Comparison of ENCODE assay signal across 4 fruit fly cellular contexts in genomic region chrX:17472930-17473668, dm6.
TF ChIP-seq lines count a peak whose summit lies in the region.

No protein-coding gene starts in this region.

- TF ChIP-seq CTCF in whole organism, embryonic (GFP tag; optimal IDR thresholded peaks at IDR 0.05; lab: Kevin White, UChicago) = no peak

TF ChIP-seq in whole organism, adult, 20 proteins besides CTCF, POLR2A, EP300 and RAD21:
- TF ChIP-seq Crg-1 (GFP tag; optimal IDR thresholded peaks at IDR 0.05; lab: Kevin White, UChicago) (peak; percentile 44), cnc (optimal IDR thresholded peaks at IDR 0.05; lab: Kevin White, UChicago) (no peak)

TF ChIP-seq in whole organism, embryonic, 481 proteins besides CTCF, POLR2A, EP300 and RAD21 (continues in another document):
- TF ChIP-seq gsb-n (tag; optimal IDR thresholded peaks at IDR 0.05; lab: Kevin White, UChicago) (peak; percentile 27), chif (GFP tag; optimal IDR thresholded peaks at IDR 0.05; lab: Kevin White, UChicago) (peak in 1 of 2 experiments; percentile 7), Lhr (GFP tag; optimal IDR thresholded peaks at IDR 0.05; lab: Kevin White, UChicago) (peak; percentile 18), cwo (GFP tag; optimal IDR thresholded peaks at IDR 0.05; lab: Kevin White, UChicago) (no peak), CG10209 (GFP tag; optimal IDR thresholded peaks at IDR 0.05; lab: Kevin White, UChicago) (peak; percentile 11), exex (tag; optimal IDR thresholded peaks at IDR 0.05; lab: Kevin White, UChicago) (peak; percentile 27), gem (tag; optimal IDR thresholded peaks at IDR 0.05; lab: Kevin White, UChicago) (peak; percentile 34), Drgx (GFP tag; IDR thresholded peaks at IDR 0.05; lab: Robert Waterston, UW) (peak; percentile 65), CG6254 (GFP tag; optimal IDR thresholded peaks at IDR 0.05; lab: Kevin White, UChicago) (peak; percentile 18), MTF-1 (GFP tag; optimal IDR thresholded peaks at IDR 0.05; lab: Kevin White, UChicago; ENCODE audit: borderline replicate concordance) (peak; percentile 61), kni (GFP tag; optimal IDR thresholded peaks at IDR 0.05; lab: Kevin White, UChicago) (peak; percentile 12), CG12104 (GFP tag; optimal IDR thresholded peaks at IDR 0.05; lab: Kevin White, UChicago) (peak; percentile 51), nmo (GFP tag; optimal IDR thresholded peaks at IDR 0.05; lab: Kevin White, UChicago) (no peak), ara (GFP tag; IDR thresholded peaks at IDR 0.05; lab: Robert Waterston, UW) (no peak), CG10431 (GFP tag; optimal IDR thresholded peaks at IDR 0.05; lab: Kevin White, UChicago) (peak; percentile 34), CG6813 (GFP tag; optimal IDR thresholded peaks at IDR 0.05; lab: Kevin White, UChicago) (peak; percentile 41), PHDP (tag; optimal IDR thresholded peaks at IDR 0.05; lab: Kevin White, UChicago) (peak; percentile 8), CG3163 (GFP tag; optimal IDR thresholded peaks at IDR 0.05; lab: Kevin White, UChicago) (no peak), Awh (GFP tag; IDR thresholded peaks at IDR 0.05; lab: Robert Waterston, UW) (peak; percentile 53; the same call in 1 of the 2 replicates), da (GFP tag; optimal IDR thresholded peaks at IDR 0.05; lab: Kevin White, UChicago) (no peak), unpg (GFP tag; optimal IDR thresholded peaks at IDR 0.05; lab: Kevin White, UChicago) (peak; percentile 16), vvl (GFP tag; IDR thresholded peaks at IDR 0.05; lab: Robert Waterston, UW) (peak; percentile 36; the same call in 1 of the 2 replicates), CG10959 (GFP tag; IDR thresholded peaks at IDR 0.05; lab: Robert Waterston, UW) (no peak), sens (GFP tag; lab: Kevin White, UChicago) (peak; percentile 94), CG12236 (GFP tag; optimal IDR thresholded peaks at IDR 0.05; lab: Kevin White, UChicago) (peak; percentile 54), chinmo (GFP tag; IDR thresholded peaks at IDR 0.05; lab: Robert Waterston, UW; ENCODE audit: partially characterized antibody) (0 out of 4 replicates have a peak, but pooled peaks have one; percentile 14), D (optimal IDR thresholded peaks at IDR 0.05; lab: Kevin White, UChicago) (no peak), D (GFP tag; optimal IDR thresholded peaks at IDR 0.05; lab: Kevin White, UChicago) (peak; percentile 29), CG4707 (GFP tag; optimal IDR thresholded peaks at IDR 0.05; lab: Kevin White, UChicago) (peak; percentile 22)

TF ChIP-seq in whole organism, prepupa, 60 proteins besides CTCF, POLR2A, EP300 and RAD21 (continues in another document):
- TF ChIP-seq CG6854 (GFP tag; optimal IDR thresholded peaks at IDR 0.05; lab: Kevin White, UChicago) = no peak
- TF ChIP-seq CG3032 (tag; optimal IDR thresholded peaks at IDR 0.05; lab: Kevin White, UChicago) = peak; percentile 3
- TF ChIP-seq lz (GFP tag; optimal IDR thresholded peaks at IDR 0.05; lab: Kevin White, UChicago) = no peak
- TF ChIP-seq Hr38 (GFP tag; optimal IDR thresholded peaks at IDR 0.05; lab: Kevin White, UChicago) = no peak
- TF ChIP-seq CG8319 (GFP tag; optimal IDR thresholded peaks at IDR 0.05; lab: Kevin White, UChicago) = no peak
- TF ChIP-seq CG8632 (GFP tag; optimal IDR thresholded peaks at IDR 0.05; lab: Kevin White, UChicago) = peak; percentile 65
- TF ChIP-seq topi (GFP tag; optimal IDR thresholded peaks at IDR 0.05; lab: Kevin White, UChicago) = peak; percentile 9
- TF ChIP-seq CG4318 (GFP tag; optimal IDR thresholded peaks at IDR 0.05; lab: Kevin White, UChicago) = no peak
- peak; percentile 73 for TF ChIP-seq CG6163 (GFP tag; IDR thresholded peaks at IDR 0.05; lab: Robert Waterston, UW)
- TF ChIP-seq Hr4 (GFP tag; optimal IDR thresholded peaks at IDR 0.05; lab: Kevin White, UChicago) = no peak
- peak; percentile 65 for TF ChIP-seq CG6276 (GFP tag; optimal IDR thresholded peaks at IDR 0.05; lab: Kevin White, UChicago)
- peak; percentile 37 for TF ChIP-seq CG10669 (GFP tag; optimal IDR thresholded peaks at IDR 0.05; lab: Kevin White, UChicago)
- peak; percentile 29 for TF ChIP-seq CG9139 (GFP tag; optimal IDR thresholded peaks at IDR 0.05; lab: Kevin White, UChicago)
- peak; percentile 17 for TF ChIP-seq achi (GFP tag; optimal IDR thresholded peaks at IDR 0.05; lab: Kevin White, UChicago)
- TF ChIP-seq Ets96B (tag; optimal IDR thresholded peaks at IDR 0.05; lab: Kevin White, UChicago) = no peak
- TF ChIP-seq Sox14 (GFP tag; optimal IDR thresholded peaks at IDR 0.05; lab: Kevin White, UChicago) = no peak
- no peak for TF ChIP-seq dac (GFP tag; optimal IDR thresholded peaks at IDR 0.05; lab: Kevin White, UChicago)
- TF ChIP-seq CG15336 (GFP tag; IDR thresholded peaks at IDR 0.05; lab: Robert Waterston, UW) = peak; percentile 69
- TF ChIP-seq Hr39 (GFP tag; optimal IDR thresholded peaks at IDR 0.05; lab: Kevin White, UChicago) = no peak
- TF ChIP-seq eg (GFP tag; IDR thresholded peaks at IDR 0.05; lab: Robert Waterston, UW) = peak; percentile 77
- TF ChIP-seq CG11294 (GFP tag; IDR thresholded peaks at IDR 0.05; lab: Robert Waterston, UW) = no peak
- no peak for TF ChIP-seq Eip93F (GFP tag; optimal IDR thresholded peaks at IDR 0.05; lab: Kevin White, UChicago)
- TF ChIP-seq salr (GFP tag; optimal IDR thresholded peaks at IDR 0.05; lab: Kevin White, UChicago) = peak in 1 of 2 experiments; percentile 5
- no peak for TF ChIP-seq CG31627 (GFP tag; optimal IDR thresholded peaks at IDR 0.05; lab: Kevin White, UChicago)
- TF ChIP-seq pdm3 (GFP tag; optimal IDR thresholded peaks at IDR 0.05; lab: Kevin White, UChicago) = peak; percentile 4
- TF ChIP-seq Blimp-1 (GFP tag; optimal IDR thresholded peaks at IDR 0.05; lab: Kevin White, UChicago) = no peak
- peak; percentile 10 for TF ChIP-seq esn (GFP tag; optimal IDR thresholded peaks at IDR 0.05; lab: Kevin White, UChicago)
- peak; percentile 13 for TF ChIP-seq CG7368 (GFP tag; optimal IDR thresholded peaks at IDR 0.05; lab: Kevin White, UChicago)
- peak; percentile 24 for TF ChIP-seq CG3919 (GFP tag; optimal IDR thresholded peaks at IDR 0.05; lab: Kevin White, UChicago)
- TF ChIP-seq Eip78C (GFP tag; lab: Kevin White, UChicago) = peak; percentile 88
- TF ChIP-seq CG34406 (GFP tag; optimal IDR thresholded peaks at IDR 0.05; lab: Kevin White, UChicago) = peak; percentile 30
- peak; percentile 39 for TF ChIP-seq svp (GFP tag; lab: Kevin White, UChicago)
- TF ChIP-seq OdsH (GFP tag; optimal IDR thresholded peaks at IDR 0.05; lab: Kevin White, UChicago) = no peak

TF ChIP-seq in whole organism, pupa, 21 proteins besides CTCF, POLR2A, EP300 and RAD21:
- TF ChIP-seq Pif1A (GFP tag; optimal IDR thresholded peaks at IDR 0.05; lab: Kevin White, UChicago) = peak; percentile 69
- peak; percentile 70 for TF ChIP-seq CG12605 (GFP tag; IDR thresholded peaks at IDR 0.05; lab: Robert Waterston, UW)
- no peak for TF ChIP-seq CG10348 (GFP tag; IDR thresholded peaks at IDR 0.05; lab: Robert Waterston, UW)
- TF ChIP-seq CG13204 (GFP tag; optimal IDR thresholded peaks at IDR 0.05; lab: Kevin White, UChicago) = no peak
- no peak for TF ChIP-seq CG8301 (tag; optimal IDR thresholded peaks at IDR 0.05; lab: Kevin White, UChicago)
- peak; percentile 37 for TF ChIP-seq CG8159 (tag; optimal IDR thresholded peaks at IDR 0.05; lab: Kevin White, UChicago)
- TF ChIP-seq gl (tag; optimal IDR thresholded peaks at IDR 0.05; lab: Kevin White, UChicago) = no peak
- peak; percentile 42; the same call in 1 of the 3 replicates for TF ChIP-seq fd96Ca (GFP tag; IDR thresholded peaks at IDR 0.05; lab: Robert Waterston, UW)
- peak; percentile 44; the same call in 1 of the 2 replicates for TF ChIP-seq CG32121 (GFP tag; IDR thresholded peaks at IDR 0.05; lab: Robert Waterston, UW)
- peak; percentile 44; the same call in 2 of the 3 replicates for TF ChIP-seq CG4496 (GFP tag; IDR thresholded peaks at IDR 0.05; lab: Robert Waterston, UW)
- no peak for TF ChIP-seq rn (GFP tag; IDR thresholded peaks at IDR 0.05; lab: Robert Waterston, UW)
- TF ChIP-seq CG15710 (tag; optimal IDR thresholded peaks at IDR 0.05; lab: Kevin White, UChicago) = peak; percentile 24
- TF ChIP-seq Snoo (tag; optimal IDR thresholded peaks at IDR 0.05; lab: Kevin White, UChicago) = no peak
- TF ChIP-seq Pif1B (GFP tag; optimal IDR thresholded peaks at IDR 0.05; lab: Kevin White, UChicago) = peak; percentile 73
- peak; percentile 58 for TF ChIP-seq Ets98B (GFP tag; IDR thresholded peaks at IDR 0.05; lab: Robert Waterston, UW)
- peak; percentile 16 for TF ChIP-seq CG34367 (tag; optimal IDR thresholded peaks at IDR 0.05; lab: Kevin White, UChicago)
- no peak for TF ChIP-seq D1 (tag; optimal IDR thresholded peaks at IDR 0.05; lab: Kevin White, UChicago)
- TF ChIP-seq CG14655 (GFP tag; optimal IDR thresholded peaks at IDR 0.05; lab: Kevin White, UChicago) = no peak
- TF ChIP-seq CG9948 (tag; optimal IDR thresholded peaks at IDR 0.05; lab: Kevin White, UChicago) = peak; percentile 5
- TF ChIP-seq EcR (GFP tag; optimal IDR thresholded peaks at IDR 0.05; lab: Kevin White, UChicago) = no peak
- peak; percentile 16 for TF ChIP-seq CG17806 (tag; optimal IDR thresholded peaks at IDR 0.05; lab: Kevin White, UChicago)
